Fruit fly (Drosophila melanogaster): Measurements from ENCODE around the gene sfl.

The sfl gene

dm6 chr3L:6494928-6495806 is at the start of gene sfl, which contains the start of gene Vps8 (continued):
- TF ChIP-seq lmd (GFP tag; IDR thresholded peaks at IDR 0.05) (peak; percentile 37; the same call in 1 of the 2 replicates), ato (GFP tag; IDR thresholded peaks at IDR 0.05; ENCODE audit: partially characterized antibody) (peak; percentile 82), slp2 (GFP tag; optimal IDR thresholded peaks at IDR 0.05) (no peak), HLH4C (GFP tag; IDR thresholded peaks at IDR 0.05; ENCODE audit: partially characterized antibody) (peak; percentile 90), amos (GFP tag; IDR thresholded peaks at IDR 0.05; ENCODE audit: partially characterized antibody) (peak; percentile 90), CG6854 (GFP tag; optimal IDR thresholded peaks at IDR 0.05) (no peak), Meics (GFP tag; optimal IDR thresholded peaks at IDR 0.05) (no peak), HmgD (GFP tag; optimal IDR thresholded peaks at IDR 0.05) (no peak), CG17568 (GFP tag; optimal IDR thresholded peaks at IDR 0.05) (no peak), CG6175 (GFP tag; IDR thresholded peaks at IDR 0.05) (no peak), ind (GFP tag; optimal IDR thresholded peaks at IDR 0.05) (peak; percentile 28), CG2202 (tag; optimal IDR thresholded peaks at IDR 0.05) (no peak), Hmr (GFP tag; optimal IDR thresholded peaks at IDR 0.05) (peak; percentile 52), Drgx (GFP tag; IDR thresholded peaks at IDR 0.05) (no peak), pita (GFP tag; optimal IDR thresholded peaks at IDR 0.05) (no peak), CG34376 (GFP tag; optimal IDR thresholded peaks at IDR 0.05) (peak; percentile 51), CG18476 (GFP tag; optimal IDR thresholded peaks at IDR 0.05) (peak; percentile 30), sr (GFP tag; IDR thresholded peaks at IDR 0.05) (no peak), gce (GFP tag; IDR thresholded peaks at IDR 0.05) (peak; percentile 15; the same call in 1 of the 3 replicates), dan (GFP tag; IDR thresholded peaks at IDR 0.05) (no peak), Poxn (GFP tag; IDR thresholded peaks at IDR 0.05) (no peak), Ada2b (GFP tag; IDR thresholded peaks at IDR 0.05) (no peak), CG8478 (optimal IDR thresholded peaks at IDR 0.05) (no peak), gsb-n (tag; optimal IDR thresholded peaks at IDR 0.05) (no peak), CG11247 (GFP tag; IDR thresholded peaks at IDR 0.05) (no peak), Deaf1 (tag; optimal IDR thresholded peaks at IDR 0.05) (peak; percentile 11), CG32767 (GFP tag; IDR thresholded peaks at IDR 0.05) (no peak), Hr78 (GFP tag; optimal IDR thresholded peaks at IDR 0.05) (no peak), Xrp1 (GFP tag; IDR thresholded peaks at IDR 0.05) (no peak), croc (GFP tag; conservative IDR thresholded peaks at IDR 0.05) (no peak), Dref (GFP tag; IDR thresholded peaks at IDR 0.05) (peak; percentile 86), Hey (tag; optimal IDR thresholded peaks at IDR 0.05) (no peak), CG7372 (GFP tag; IDR thresholded peaks at IDR 0.05) (no peak), YL-1 (GFP tag; optimal IDR thresholded peaks at IDR 0.05) (peak; percentile 45), CG43689 (GFP tag; IDR thresholded peaks at IDR 0.05) (no peak), cwo (GFP tag; optimal IDR thresholded peaks at IDR 0.05) (no peak), nmo (GFP tag; optimal IDR thresholded peaks at IDR 0.05) (peak; percentile 48), jumu (GFP tag; optimal IDR thresholded peaks at IDR 0.05) (no peak), gt (GFP tag; IDR thresholded peaks at IDR 0.05) (no peak), toy (GFP tag; IDR thresholded peaks at IDR 0.05) (no peak), CG5180 (GFP tag; optimal IDR thresholded peaks at IDR 0.05) (no peak), lola (GFP tag; optimal IDR thresholded peaks at IDR 0.05) (peak in 1 of 3 experiments; percentile 22), Sin3A (optimal IDR thresholded peaks at IDR 0.05) (peak; percentile 69), Taf1 (GFP tag; IDR thresholded peaks at IDR 0.05) (no peak), Fer2 (tag; optimal IDR thresholded peaks at IDR 0.05) (no peak), fd3F (GFP tag; optimal IDR thresholded peaks at IDR 0.05) (no peak), Sry-β (GFP tag; optimal IDR thresholded peaks at IDR 0.05) (no peak), luna (GFP tag; optimal IDR thresholded peaks at IDR 0.05) (no peak), ERR (GFP tag; optimal IDR thresholded peaks at IDR 0.05) (no peak), Sox102F (GFP tag; optimal IDR thresholded peaks at IDR 0.05) (peak; percentile 15)
